Worm (Caenorhabditis elegans) whole organism, L3 larva: ENCODE measurements around the gene Y105C5A.15.

Experiments
- aly-2 ChIP-seq: fragments of 150-350 bp; optimal IDR thresholded peaks from 2 replicates; lab custom pipeline; 2014; ENCODE audit warnings: missing biosample characterization, missing genetic modification characterization
- ama-1 ChIP-seq: fragments of 150-350 bp; optimal IDR thresholded peaks from 2 replicates; lab custom pipeline; 2018
- egl-27 ChIP-seq: sonication (generic microtip); optimal IDR thresholded peaks from 4 replicates; lab custom pipeline; 2017; ENCODE audit warnings: missing biosample characterization, missing genetic modification reagents, missing genetic modification characterization
- elt-1 ChIP-seq: fragments of 150-350 bp; optimal IDR thresholded peaks from 2 replicates; lab custom pipeline; 2014; ENCODE audit warnings: missing biosample characterization, missing genetic modification characterization
- fos-1 ChIP-seq: fragments of 150-350 bp; optimal IDR thresholded peaks from 2 replicates; lab custom pipeline; 2014; ENCODE audit warnings: missing biosample characterization, missing genetic modification characterization
- lin-39 ChIP-seq: fragments of 150-350 bp; optimal IDR thresholded peaks from 2 replicates; lab custom pipeline; 2018; ENCODE audit warnings: missing biosample characterization, missing genetic modification reagents, missing genetic modification characterization
- mdl-1 ChIP-seq: fragments of 150-350 bp; optimal IDR thresholded peaks from 2 replicates; lab custom pipeline; 2014; ENCODE audit warnings: missing biosample characterization, missing genetic modification characterization
- nfya-1 ChIP-seq: sonication (generic microtip); optimal IDR thresholded peaks from 2 replicates; lab custom pipeline; 2017; ENCODE audit warnings: missing genetic modification characterization, mild to moderate bottlenecking, missing compliant biosample characterization, antibody characterized with exemption, moderate library complexity; ENCODE audit not compliant: insufficient read depth
- nhr-28 ChIP-seq: fragments of 150-350 bp; optimal IDR thresholded peaks from 2 replicates; lab custom pipeline; 2014; ENCODE audit warnings: missing biosample characterization, missing genetic modification characterization
- nhr-76 ChIP-seq: fragments of 150-350 bp; sonication (generic microtip); optimal IDR thresholded peaks from 5 replicates; lab custom pipeline; 2014; ENCODE audit warnings: missing biosample characterization, missing genetic modification characterization
- nhr-77 ChIP-seq: fragments of 150-350 bp; optimal IDR thresholded peaks from 2 replicates; lab custom pipeline; 2014; ENCODE audit warnings: missing biosample characterization, missing genetic modification characterization
- unc-39 ChIP-seq: sonication (generic microtip); optimal IDR thresholded peaks from 4 replicates; lab custom pipeline; 2017; ENCODE audit warnings: missing biosample characterization, missing genetic modification characterization
- ztf-11 ChIP-seq: fragments of 150-350 bp; optimal IDR thresholded peaks from 2 replicates; lab custom pipeline; 2014; ENCODE audit warnings: missing biosample characterization, missing genetic modification characterization

ce11 chrIV:15687825-15688224 lies 1.2 kb upstream of the Y105C5A.15 start:
- no peak for TF ChIP-seq aly-2 (tag; lab: Kevin White, UChicago)
- no peak for TF ChIP-seq nhr-76 (tag; lab: Kevin White, UChicago)
- TF ChIP-seq fos-1 (tag; lab: Kevin White, UChicago), result no peak
- no peak for TF ChIP-seq unc-39 (tag; lab: Kevin White, UChicago)
- no peak for TF ChIP-seq elt-1 (tag; lab: Kevin White, UChicago)
- no peak for TF ChIP-seq nfya-1 (tag; lab: Kevin White, UChicago)
- TF ChIP-seq egl-27 (tag; lab: Kevin White, UChicago), result no peak
- TF ChIP-seq lin-39, result no peak
- no peak for TF ChIP-seq ama-1 (lab: Kevin White, UChicago)
- TF ChIP-seq nhr-28 (tag; lab: Kevin White, UChicago), result no peak
- TF ChIP-seq mdl-1 (tag; lab: Kevin White, UChicago), result no peak
- no peak for TF ChIP-seq nhr-77
- no peak for TF ChIP-seq ztf-11 (tag; lab: Kevin White, UChicago)
